In the genomic region with DNA sequence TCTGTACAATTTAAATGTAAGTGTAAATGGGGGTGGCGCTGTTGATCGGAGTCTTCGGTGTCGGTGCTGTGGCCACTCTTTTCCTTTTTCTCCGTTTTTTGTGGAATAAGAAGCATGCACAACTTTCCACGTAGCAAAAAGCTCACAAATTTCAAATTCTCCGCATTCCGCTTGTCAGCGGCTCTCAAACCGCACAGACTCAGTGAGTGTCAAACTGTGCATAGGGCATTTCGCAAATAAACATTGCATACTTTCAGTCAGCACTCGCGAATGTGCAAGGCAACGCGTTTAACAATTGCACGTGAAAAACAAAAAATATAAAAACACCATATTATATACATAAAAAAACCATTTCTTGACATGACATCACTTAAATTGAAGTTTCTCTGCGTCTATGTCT, we compare ENCODE assay signal across 1 fruit fly cellular context.
A peak's percentile ranks its signal among the peaks of the same experiment; 100 is the strongest.
TF ChIP-seq lines count a peak whose summit lies in the region.

No protein-coding gene starts in this region.

TF ChIP-seq in whole organism, embryonic, 481 proteins besides CTCF, POLR2A, EP300 and RAD21 (continued from another document):
- TF ChIP-seq CG3838 (GFP tag; optimal IDR thresholded peaks at IDR 0.05; lab: Kevin White, UChicago), result no peak
- no peak for TF ChIP-seq exex (tag; optimal IDR thresholded peaks at IDR 0.05; lab: Kevin White, UChicago)
- TF ChIP-seq jing (GFP tag; optimal IDR thresholded peaks at IDR 0.05; lab: Kevin White, UChicago), result no peak
- peak; percentile 100 for TF ChIP-seq sd (tag; optimal IDR thresholded peaks at IDR 0.05; lab: Kevin White, UChicago)
- TF ChIP-seq unc-4 (GFP tag; IDR thresholded peaks at IDR 0.05; lab: Robert Waterston, UW; ENCODE audit: partially characterized antibody), result no peak
- no peak for TF ChIP-seq pan (optimal IDR thresholded peaks at IDR 0.05; lab: Kevin White, UChicago)
- TF ChIP-seq pan (GFP tag; optimal IDR thresholded peaks at IDR 0.05 in 1 of 2, IDR thresholded peaks at IDR 0.05 in 1 of 2), result no peak
- TF ChIP-seq jumu (GFP tag; optimal IDR thresholded peaks at IDR 0.05; lab: Kevin White, UChicago), result no peak
- TF ChIP-seq Sox102F (GFP tag; optimal IDR thresholded peaks at IDR 0.05; lab: Kevin White, UChicago), result no peak
- TF ChIP-seq Hr51 (GFP tag; optimal IDR thresholded peaks at IDR 0.05; lab: Kevin White, UChicago), result no peak
- no peak for TF ChIP-seq CoRest (tag; optimal IDR thresholded peaks at IDR 0.05; lab: Kevin White, UChicago)
- TF ChIP-seq vvl (GFP tag; IDR thresholded peaks at IDR 0.05; lab: Robert Waterston, UW), result 0 out of 2 replicates have a peak, but pooled peaks have one; percentile 12
- TF ChIP-seq CG15011 (GFP tag; optimal IDR thresholded peaks at IDR 0.05; lab: Kevin White, UChicago), result no peak
- peak; percentile 35; the same call in 1 of the 2 replicates for TF ChIP-seq Rfx (GFP tag; IDR thresholded peaks at IDR 0.05; lab: Robert Waterston, UW)
- no peak for TF ChIP-seq eve (GFP tag; optimal IDR thresholded peaks at IDR 0.05; lab: Kevin White, UChicago)
- peak; percentile 72 for TF ChIP-seq Opbp (GFP tag; IDR thresholded peaks at IDR 0.05; lab: Robert Waterston, UW; ENCODE audit: partially characterized antibody)
- TF ChIP-seq CG6854 (GFP tag; optimal IDR thresholded peaks at IDR 0.05; lab: Kevin White, UChicago), result peak; percentile 53
- TF ChIP-seq lola (GFP tag; optimal IDR thresholded peaks at IDR 0.05; lab: Kevin White, UChicago), result no peak
- TF ChIP-seq usp (GFP tag; optimal IDR thresholded peaks at IDR 0.05; lab: Kevin White, UChicago), result no peak
- no peak for TF ChIP-seq crc (GFP tag; optimal IDR thresholded peaks at IDR 0.05; lab: Kevin White, UChicago)
- no peak for TF ChIP-seq CG12942 (GFP tag; optimal IDR thresholded peaks at IDR 0.05; lab: Kevin White, UChicago)
